Fruit fly (Drosophila melanogaster) whole organism, embryonic: ENCODE results near the gene L2HGDH.
A peak's percentile ranks its signal among the peaks of the same experiment; 100 is the strongest.

ENCODE experiments used
- Abd-B ChIP-seq: fragments of 200-800 bp; sonication (Bioruptor generic); optimal IDR thresholded peaks from 2 replicates; lab custom pipeline; 2018; ENCODE audit warnings: missing biosample characterization, mild to moderate bottlenecking, missing genetic modification characterization, moderate library complexity
- CG14860 ChIP-seq: fragments of 200-800 bp; sonication (Bioruptor generic); IDR thresholded peaks from 3 replicates; pipeline ENCODE4 v1.3.6; 2022; ENCODE audit warnings: missing biosample characterization, missing genetic modification characterization; ENCODE audit not compliant: partially characterized antibody
- CG15269 ChIP-seq: fragments of 200-800 bp; sonication (Bioruptor generic); optimal IDR thresholded peaks from 2 replicates; lab custom pipeline; 2018; ENCODE audit warnings: missing biosample characterization, mild to moderate bottlenecking, missing genetic modification characterization, moderate library complexity
- CG15514 ChIP-seq: fragments of 200-800 bp; sonication (Bioruptor generic); optimal IDR thresholded peaks from 3 replicates; lab custom pipeline; 2017; ENCODE audit warnings: missing biosample characterization, missing genetic modification characterization, mild to moderate bottlenecking, moderate library complexity, missing genetic modification reagents
- CG1603 ChIP-seq: fragments of 200-800 bp; sonication (Bioruptor generic); optimal IDR thresholded peaks from 2 replicates; lab custom pipeline; 2019; ENCODE audit warnings: missing biosample characterization, mild to moderate bottlenecking, missing genetic modification characterization, moderate library complexity
- CG1647 ChIP-seq: fragments of 200-800 bp; sonication (Bioruptor generic); optimal IDR thresholded peaks from 3 replicates; lab custom pipeline; 2016; ENCODE audit warnings: missing biosample characterization, missing genetic modification characterization
- CG1792 ChIP-seq: fragments of 200-800 bp; sonication (Bioruptor generic); optimal IDR thresholded peaks from 2 replicates; lab custom pipeline; 2016; ENCODE audit warnings: missing biosample characterization, missing genetic modification characterization
- CG18619 ChIP-seq: fragments of 200-800 bp; sonication (Bioruptor generic); optimal IDR thresholded peaks from 3 replicates; lab custom pipeline; 2017; ENCODE audit warnings: missing biosample characterization, mild to moderate bottlenecking, missing genetic modification characterization
- CG2202 ChIP-seq: fragments of 200-800 bp; sonication (Bioruptor generic); optimal IDR thresholded peaks from 2 replicates; lab custom pipeline; 2018; ENCODE audit warnings: missing biosample characterization, mild to moderate bottlenecking, missing genetic modification characterization
- CG42726 ChIP-seq: fragments of 200-800 bp; sonication (Bioruptor generic); IDR thresholded peaks from 2 replicates; pipeline ENCODE4 v1.3.6; 2022; ENCODE audit warnings: missing biosample characterization, missing genetic modification characterization; ENCODE audit not compliant: partially characterized antibody
- CG7556 ChIP-seq: fragments of 200-800 bp; sonication (Bioruptor generic); optimal IDR thresholded peaks from 2 replicates; lab custom pipeline; 2017; ENCODE audit warnings: missing biosample characterization, mild to moderate bottlenecking, missing genetic modification characterization
- CG7786 ChIP-seq: fragments of 200-800 bp; sonication (Bioruptor generic); optimal IDR thresholded peaks from 2 replicates; lab custom pipeline; 2016; ENCODE audit warnings: missing biosample characterization, missing genetic modification characterization
- CG7963 ChIP-seq: fragments of 200-800 bp; sonication (Bioruptor generic); IDR thresholded peaks from 3 replicates; pipeline ENCODE4 v1.3.6; 2022; ENCODE audit warnings: missing biosample characterization, missing genetic modification characterization; ENCODE audit not compliant: partially characterized antibody
- Dip3 ChIP-seq: fragments of 200-800 bp; sonication (Bioruptor generic); optimal IDR thresholded peaks from 3 replicates; lab custom pipeline; 2016; ENCODE audit warnings: missing biosample characterization, missing genetic modification characterization
- Doc2 ChIP-seq: fragments of 200-800 bp; sonication (Bioruptor generic); IDR thresholded peaks from 2 replicates; pipeline ENCODE4 v1.3.6; 2022; ENCODE audit warnings: missing biosample characterization, missing genetic modification characterization
- Ets65A ChIP-seq: fragments of 200-800 bp; sonication (Bioruptor generic); peaks from one replicate; lab custom pipeline; 2016; ENCODE audit warnings: missing biosample characterization, missing genetic modification characterization
- Hey ChIP-seq: fragments of 200-800 bp; sonication (Bioruptor generic); optimal IDR thresholded peaks from 3 replicates; lab custom pipeline; 2018; ENCODE audit warnings: missing biosample characterization, mild to moderate bottlenecking, missing genetic modification characterization
- HmgZ ChIP-seq: fragments of 200-800 bp; sonication (Bioruptor generic); optimal IDR thresholded peaks from 2 replicates; lab custom pipeline; 2018; ENCODE audit warnings: missing biosample characterization, mild to moderate bottlenecking, missing genetic modification characterization
- Med ChIP-seq: fragments of 200-800 bp; sonication (Bioruptor generic); peaks from one replicate; lab custom pipeline; 2016; ENCODE audit warnings: missing biosample characterization, missing genetic modification characterization, mild to moderate bottlenecking, inconsistent platforms, moderate library complexity
- Nf-YA ChIP-seq: fragments of 200-800 bp; sonication (Bioruptor generic); IDR thresholded peaks from 2 replicates; pipeline ENCODE4 v1.3.6; 2022; ENCODE audit warnings: missing biosample characterization, missing genetic modification characterization
- Nf-YB ChIP-seq: fragments of 200-800 bp; sonication (Bioruptor generic); optimal IDR thresholded peaks from 3 replicates; lab custom pipeline; 2019; ENCODE audit warnings: missing biosample characterization, mild to moderate bottlenecking, missing genetic modification characterization, moderate library complexity
- Pdp1 ChIP-seq, 2 experiments: fragments of 200-800 bp; sonication (Bioruptor generic); optimal IDR thresholded peaks; 3 replicates each; lab custom pipeline; 2016; ENCODE audit warnings: missing biosample characterization in 2 of 2, missing genetic modification characterization in 2 of 2, mild to moderate bottlenecking in 1 of 2, moderate library complexity in 1 of 2
- Rx ChIP-seq: fragments of 200-800 bp; sonication (Bioruptor generic); IDR thresholded peaks from 2 replicates; pipeline ENCODE4 v1.3.6; 2022; ENCODE audit warnings: missing biosample characterization, missing genetic modification characterization
- az2 ChIP-seq: fragments of 200-800 bp; sonication (Bioruptor generic); optimal IDR thresholded peaks from 3 replicates; lab custom pipeline; 2016; ENCODE audit warnings: missing biosample characterization, missing genetic modification characterization
- bbx ChIP-seq: fragments of 200-800 bp; sonication (Bioruptor generic); IDR thresholded peaks from 2 replicates; pipeline ENCODE4 v1.3.6; 2022; ENCODE audit warnings: missing biosample characterization, missing genetic modification characterization; ENCODE audit not compliant: partially characterized antibody
- bcd ChIP-seq: fragments of 200-800 bp; sonication (Bioruptor generic); optimal IDR thresholded peaks from 2 replicates; lab custom pipeline; 2017; ENCODE audit warnings: missing biosample characterization, mild to moderate bottlenecking, missing genetic modification characterization
- chif ChIP-seq, 2 experiments: fragments of 200-800 bp; sonication (Bioruptor generic); optimal IDR thresholded peaks; 3 replicates each; lab custom pipeline; 2016; ENCODE audit warnings: missing biosample characterization in 2 of 2, missing genetic modification characterization in 2 of 2
- eyg ChIP-seq: fragments of 200-800 bp; sonication (Bioruptor generic); optimal IDR thresholded peaks from 3 replicates; lab custom pipeline; 2016; ENCODE audit warnings: missing biosample characterization, missing genetic modification characterization
- hkb ChIP-seq, 2 experiments: fragments of 200-800 bp in 1 of 2; fragments of >200 bp in 1 of 2; sonication (Bioruptor generic) in 1 of 2; IDR thresholded peaks in 1 of 2; optimal IDR thresholded peaks in 1 of 2; 2 replicates each; pipeline versions ENCODE4 v1.3.6 to Lab custom; 2017 to 2022; ENCODE audit warnings: missing biosample characterization in 1 of 2, missing genetic modification characterization in 1 of 2
- maf-S ChIP-seq: fragments of 200-800 bp; sonication (Bioruptor generic); optimal IDR thresholded peaks from 2 replicates; lab custom pipeline; 2016; ENCODE audit warnings: missing biosample characterization, missing genetic modification characterization
- nerfin-1 ChIP-seq: fragments of 200-800 bp; sonication (Bioruptor generic); optimal IDR thresholded peaks from 3 replicates; lab custom pipeline; 2019; ENCODE audit warnings: missing biosample characterization, mild to moderate bottlenecking, missing genetic modification characterization, moderate library complexity
- nom ChIP-seq: fragments of 200-800 bp; sonication (Bioruptor generic); optimal IDR thresholded peaks from 2 replicates; lab custom pipeline; 2017; ENCODE audit warnings: missing biosample characterization, missing genetic modification characterization, mild to moderate bottlenecking, moderate library complexity, missing genetic modification reagents
- onecut ChIP-seq: fragments of 200-800 bp; sonication (Bioruptor generic); IDR thresholded peaks from 2 replicates; pipeline ENCODE4 v1.3.6; 2022; ENCODE audit warnings: missing biosample characterization, missing genetic modification characterization
- phol ChIP-seq: fragments of 200-800 bp; sonication (Bioruptor generic); optimal IDR thresholded peaks from 3 replicates; lab custom pipeline; 2018; ENCODE audit warnings: missing biosample characterization, mild to moderate bottlenecking, missing genetic modification characterization, moderate library complexity
- pum ChIP-seq: fragments of 200-800 bp; sonication (Bioruptor generic); optimal IDR thresholded peaks from 2 replicates; lab custom pipeline; 2016; ENCODE audit warnings: missing biosample characterization, missing genetic modification characterization
- sc ChIP-seq, 3 experiments: fragments of >200 bp in 2 of 3; fragments of 200-800 bp in 1 of 3; sonication (Bioruptor generic) in 1 of 3; optimal IDR thresholded peaks; 2 replicates in 2 of 3; 3 replicates in 1 of 3; lab custom pipeline; 2017; ENCODE audit warnings: mild to moderate bottlenecking in 1 of 3, missing biosample characterization in 1 of 3, missing genetic modification characterization in 1 of 3, missing genetic modification reagents in 1 of 3
- slbo ChIP-seq: fragments of 200-800 bp; sonication (Bioruptor generic); IDR thresholded peaks from 2 replicates; pipeline ENCODE4 v1.3.6; 2022; ENCODE audit warnings: missing biosample characterization, missing genetic modification characterization
- sob ChIP-seq: fragments of 200-800 bp; sonication (Bioruptor generic); IDR thresholded peaks from 2 replicates; pipeline ENCODE4 v1.3.6; 2022; ENCODE audit warnings: missing biosample characterization, missing genetic modification characterization
- tin ChIP-seq: fragments of 200-800 bp; sonication (Bioruptor generic); optimal IDR thresholded peaks from 3 replicates; lab custom pipeline; 2016; ENCODE audit warnings: missing biosample characterization, missing genetic modification characterization
- twi ChIP-seq: fragments of 200-800 bp; optimal IDR thresholded peaks from 2 replicates; lab custom pipeline; 2019; ENCODE audit warnings: missing biosample characterization, mild to moderate bottlenecking, missing genetic modification characterization, moderate library complexity
- tx ChIP-seq: fragments of 200-800 bp; sonication (Bioruptor generic); optimal IDR thresholded peaks from 2 replicates; lab custom pipeline; 2016; ENCODE audit warnings: missing biosample characterization, missing genetic modification characterization
- unc-4 ChIP-seq: fragments of 200-800 bp; sonication (Bioruptor generic); IDR thresholded peaks from 2 replicates; pipeline ENCODE4 v1.3.6; 2022; ENCODE audit warnings: missing biosample characterization, missing genetic modification characterization; ENCODE audit not compliant: partially characterized antibody
- z ChIP-seq: fragments of 200-800 bp; sonication (Bioruptor generic); IDR thresholded peaks from 3 replicates; pipeline ENCODE4 v1.3.6; 2022; ENCODE audit warnings: missing biosample characterization, missing genetic modification characterization
- zfh2 ChIP-seq: fragments of 200-800 bp; sonication (Bioruptor generic); optimal IDR thresholded peaks from 2 replicates; lab custom pipeline; 2016; ENCODE audit warnings: missing biosample characterization, missing genetic modification characterization

The L2HGDH gene

dm6 chr2L:18978923-18979322, 4.7 kb upstream of the L2HGDH start:
- peak; percentile 42 for TF ChIP-seq Hey (tag; lab: Kevin White, UChicago)
- TF ChIP-seq Nf-YB, result no peak

dm6 chr2L:18976749-18977148, 2.5 kb upstream of the L2HGDH start:
- TF ChIP-seq CG1647 (GFP tag; lab: Kevin White, UChicago), result no peak
- TF ChIP-seq twi, result peak; percentile 95
- TF ChIP-seq z (GFP tag; lab: Robert Waterston, UW), result 0 out of 3 replicates have a peak, but pooled peaks have one; percentile 48
- TF ChIP-seq sc (optimal IDR thresholded peaks at IDR 0.05; lab: Kevin White, UChicago), result no peak
- TF ChIP-seq sc (GFP tag; optimal IDR thresholded peaks at IDR 0.05; lab: Kevin White, UChicago), result no peak
- TF ChIP-seq Rx (GFP tag; lab: Robert Waterston, UW), result no peak
- peak; percentile 39; the same call in 1 of the 2 replicates for TF ChIP-seq sob (GFP tag; lab: Robert Waterston, UW)

- TF ChIP-seq eyg (GFP tag; lab: Kevin White, UChicago) (no peak), HmgZ (tag; lab: Kevin White, UChicago) (peak; percentile 13), bcd (no peak), slbo (GFP tag; lab: Robert Waterston, UW) (peak; percentile 36), Nf-YA (GFP tag; lab: Robert Waterston, UW) (no peak), unc-4 (GFP tag; lab: Robert Waterston, UW) (peak; percentile 96), CG18619 (GFP tag; lab: Kevin White, UChicago) (no peak), nerfin-1 (tag; lab: Kevin White, UChicago) (peak; percentile 4), CG1792 (GFP tag; lab: Kevin White, UChicago) (peak; percentile 41), CG15514 (peak; percentile 34), Pdp1 (GFP tag; optimal IDR thresholded peaks at IDR 0.05; lab: Kevin White, UChicago) (peak in 1 of 2 experiments; percentile 54), Doc2 (GFP tag; lab: Robert Waterston, UW) (no peak), chif (GFP tag; optimal IDR thresholded peaks at IDR 0.05; lab: Kevin White, UChicago) (peak in 1 of 2 experiments; percentile 21), Ets65A (peak; percentile 61), CG7963 (GFP tag; lab: Robert Waterston, UW) (peak; percentile 76), CG7786 (GFP tag; lab: Kevin White, UChicago) (peak; percentile 2), hkb (optimal IDR thresholded peaks at IDR 0.05; lab: Kevin White, UChicago) (peak; percentile 90), hkb (GFP tag; IDR thresholded peaks at IDR 0.05; lab: Robert Waterston, UW) (no peak), tx (GFP tag; lab: Kevin White, UChicago) (no peak), phol (tag; lab: Kevin White, UChicago) (peak; percentile 68), az2 (no peak), nom (GFP tag; lab: Kevin White, UChicago) (no peak), onecut (GFP tag; lab: Robert Waterston, UW) (peak; percentile 26; the same call in 1 of the 2 replicates), CG2202 (tag; lab: Kevin White, UChicago) (no peak), Abd-B (GFP tag; lab: Kevin White, UChicago) (peak; percentile 71), zfh2 (GFP tag; lab: Kevin White, UChicago) (peak; percentile 47), CG15269 (tag; lab: Kevin White, UChicago) (peak; percentile 20), bbx (GFP tag; lab: Robert Waterston, UW) (peak; percentile 83), CG7556 (GFP tag; lab: Kevin White, UChicago) (peak; percentile 1), Dip3 (GFP tag; lab: Kevin White, UChicago) (peak; percentile 39), Med (GFP tag; lab: Kevin White, UChicago) (peak; percentile 83), CG1603 (peak; percentile 16), CG42726 (GFP tag; lab: Robert Waterston, UW) (peak; percentile 59; the same call in 1 of the 2 replicates), tin (GFP tag; lab: Kevin White, UChicago) (peak; percentile 27), maf-S (GFP tag; lab: Kevin White, UChicago) (peak; percentile 0), pum (GFP tag; lab: Kevin White, UChicago) (no peak), CG14860 (GFP tag; lab: Robert Waterston, UW) (peak; percentile 95)
Measured at dm6 chr2L:18968370-18969105, 5.7 kb downstream of the L2HGDH start, which contains the start of the genes Nak and Tango6. TSS of gene Nak (minus strand) at chr2L:18968744. TSS of gene Tango6 (plus strand) at chr2L:18969028.
